Fruit fly (Drosophila melanogaster) whole organism, embryonic: ENCODE results near the gene CG15170.
A peak's percentile ranks its signal among the peaks of the same experiment; 100 is the strongest.

Experiments used
- Asciz ChIP-seq: fragments of 200-800 bp; sonication (Bioruptor generic); optimal IDR thresholded peaks from 2 replicates; lab custom pipeline; 2017; ENCODE audit warnings: missing biosample characterization, mild to moderate bottlenecking, missing genetic modification characterization, missing genetic modification reagents
- Atf3 ChIP-seq: fragments of 200-800 bp; sonication (Bioruptor generic); optimal IDR thresholded peaks from 3 replicates; lab custom pipeline; 2016; ENCODE audit warnings: missing biosample characterization, missing genetic modification characterization
- Bgb ChIP-seq: fragments of 200-800 bp; sonication (Bioruptor generic); IDR thresholded peaks from 2 replicates; pipeline ENCODE4 v1.3.6; 2022; ENCODE audit warnings: missing biosample characterization, missing genetic modification characterization; ENCODE audit not compliant: partially characterized antibody
- CG11456 ChIP-seq: fragments of 200-800 bp; sonication (Bioruptor generic); IDR thresholded peaks from 3 replicates; pipeline ENCODE4 v1.3.6; 2022; ENCODE audit warnings: missing biosample characterization, missing genetic modification characterization
- CG12391 ChIP-seq: fragments of 200-800 bp; sonication (Bioruptor generic); optimal IDR thresholded peaks from 3 replicates; lab custom pipeline; 2018; ENCODE audit warnings: missing biosample characterization, mild to moderate bottlenecking, missing genetic modification characterization, moderate library complexity
- CG12659 ChIP-seq: fragments of 200-800 bp; sonication (Bioruptor generic); optimal IDR thresholded peaks from 3 replicates; lab custom pipeline; 2017; ENCODE audit warnings: mild to moderate bottlenecking, missing biosample characterization, missing genetic modification reagents, missing genetic modification characterization
- CG13123 ChIP-seq: fragments of 200-800 bp; sonication (Bioruptor generic); optimal IDR thresholded peaks from 2 replicates; lab custom pipeline; 2016; ENCODE audit warnings: missing biosample characterization, missing genetic modification characterization
- CG13424 ChIP-seq: fragments of 200-800 bp; sonication (Bioruptor generic); optimal IDR thresholded peaks from 2 replicates; lab custom pipeline; 2019; ENCODE audit warnings: missing biosample characterization, mild to moderate bottlenecking, missing genetic modification characterization, moderate library complexity
- CG13894 ChIP-seq: fragments of 200-800 bp; sonication (Bioruptor generic); optimal IDR thresholded peaks from 3 replicates; lab custom pipeline; 2018; ENCODE audit warnings: missing biosample characterization, mild to moderate bottlenecking, missing genetic modification characterization, moderate library complexity
- CG14050 ChIP-seq: fragments of 200-800 bp; sonication (Bioruptor generic); IDR thresholded peaks from 3 replicates; pipeline ENCODE4 v1.3.6; 2022; ENCODE audit warnings: missing biosample characterization, missing genetic modification characterization
- CG14860 ChIP-seq: fragments of 200-800 bp; sonication (Bioruptor generic); IDR thresholded peaks from 3 replicates; pipeline ENCODE4 v1.3.6; 2022; ENCODE audit warnings: missing biosample characterization, missing genetic modification characterization; ENCODE audit not compliant: partially characterized antibody
- CG15011 ChIP-seq: fragments of 200-800 bp; sonication (Bioruptor generic); optimal IDR thresholded peaks from 3 replicates; lab custom pipeline; 2018; ENCODE audit warnings: missing biosample characterization, mild to moderate bottlenecking, missing genetic modification characterization
- CG15073 ChIP-seq: fragments of 200-800 bp; sonication (Bioruptor generic); optimal IDR thresholded peaks from 2 replicates; lab custom pipeline; 2016; ENCODE audit warnings: missing biosample characterization, missing genetic modification characterization
- CG1602 ChIP-seq: fragments of 200-800 bp; sonication (Bioruptor generic); optimal IDR thresholded peaks from 3 replicates; lab custom pipeline; 2016; ENCODE audit warnings: missing biosample characterization, missing genetic modification characterization
- CG16779 ChIP-seq: fragments of 200-800 bp; sonication (Bioruptor generic); IDR thresholded peaks from 2 replicates; pipeline ENCODE4 v1.3.6; 2022; ENCODE audit warnings: missing biosample characterization, missing genetic modification characterization
- CG16815 ChIP-seq: fragments of 200-800 bp; sonication (Bioruptor generic); optimal IDR thresholded peaks from 3 replicates; lab custom pipeline; 2017; ENCODE audit warnings: missing biosample characterization, mild to moderate bottlenecking, missing genetic modification characterization
- CG18476 ChIP-seq: fragments of 200-800 bp; sonication (Bioruptor generic); optimal IDR thresholded peaks from 2 replicates; lab custom pipeline; 2016; ENCODE audit warnings: missing biosample characterization, mild to moderate bottlenecking, missing genetic modification characterization
- CG3281 ChIP-seq: fragments of 200-800 bp; sonication (Bioruptor generic); optimal IDR thresholded peaks from 3 replicates; lab custom pipeline; 2017; ENCODE audit warnings: missing biosample characterization, mild to moderate bottlenecking, missing genetic modification characterization
- CG43689 ChIP-seq: fragments of 200-800 bp; sonication (Bioruptor generic); IDR thresholded peaks from 2 replicates; pipeline ENCODE4 v1.3.6; 2022; ENCODE audit warnings: missing biosample characterization, missing genetic modification characterization
- CG7839 ChIP-seq: fragments of 200-800 bp; sonication (Bioruptor generic); optimal IDR thresholded peaks from 3 replicates; lab custom pipeline; 2018; ENCODE audit warnings: missing biosample characterization, mild to moderate bottlenecking, missing genetic modification characterization, moderate library complexity
- CG9437 ChIP-seq: fragments of 200-800 bp; sonication (Bioruptor generic); optimal IDR thresholded peaks from 2 replicates; lab custom pipeline; 2018; ENCODE audit warnings: missing biosample characterization, mild to moderate bottlenecking, missing genetic modification characterization
- CoRest ChIP-seq: fragments of 200-800 bp; sonication (Bioruptor generic); optimal IDR thresholded peaks from 3 replicates; lab custom pipeline; 2018; ENCODE audit warnings: missing biosample characterization, mild to moderate bottlenecking, missing genetic modification characterization, moderate library complexity
- Doc3 ChIP-seq: fragments of 200-800 bp; sonication (Bioruptor generic); IDR thresholded peaks from 3 replicates; pipeline ENCODE4 v1.3.6; 2022; ENCODE audit warnings: missing biosample characterization, missing genetic modification characterization; ENCODE audit not compliant: partially characterized antibody
- E2f1 ChIP-seq: fragments of 200-800 bp; sonication (Bioruptor generic); IDR thresholded peaks from 2 replicates; pipeline ENCODE4 v1.3.6; 2022; ENCODE audit warnings: missing biosample characterization, missing genetic modification characterization
- Elba2 ChIP-seq: fragments of 200-800 bp; sonication (Bioruptor generic); optimal IDR thresholded peaks from 3 replicates; lab custom pipeline; 2016; ENCODE audit warnings: missing biosample characterization, missing genetic modification characterization
- Ets65A ChIP-seq: fragments of 200-800 bp; sonication (Bioruptor generic); peaks from one replicate; lab custom pipeline; 2016; ENCODE audit warnings: missing biosample characterization, missing genetic modification characterization
- H2.0 ChIP-seq: fragments of 200-800 bp; sonication (Bioruptor generic); IDR thresholded peaks from 2 replicates; pipeline ENCODE4 v1.3.6; 2022; ENCODE audit warnings: missing biosample characterization, missing genetic modification characterization
- Hr3 ChIP-seq: fragments of 200-800 bp; sonication (Bioruptor generic); optimal IDR thresholded peaks from 3 replicates; lab custom pipeline; 2016; ENCODE audit warnings: missing biosample characterization, missing genetic modification characterization
- MTF-1 ChIP-seq: fragments of 200-800 bp; sonication (Bioruptor generic); optimal IDR thresholded peaks from 2 replicates; lab custom pipeline; 2018; ENCODE audit warnings: missing biosample characterization, mild to moderate bottlenecking, missing genetic modification characterization, borderline replicate concordance
- Meics ChIP-seq: fragments of 200-800 bp; sonication (Bioruptor generic); optimal IDR thresholded peaks from 2 replicates; lab custom pipeline; 2017; ENCODE audit warnings: missing biosample characterization, mild to moderate bottlenecking, missing genetic modification characterization
- Oaz ChIP-seq: fragments of 200-800 bp; sonication (Bioruptor generic); IDR thresholded peaks from 2 replicates; pipeline ENCODE4 v1.3.6; 2022; ENCODE audit warnings: missing biosample characterization, missing genetic modification characterization
- Ptx1 ChIP-seq: fragments of 200-800 bp; sonication (Bioruptor generic); IDR thresholded peaks from 2 replicates; pipeline ENCODE4 v1.3.6; 2022; ENCODE audit warnings: missing biosample characterization, missing genetic modification characterization
- Sox100B ChIP-seq: fragments of 200-800 bp; sonication (Bioruptor generic); optimal IDR thresholded peaks from 3 replicates; lab custom pipeline; 2018; ENCODE audit warnings: missing biosample characterization, mild to moderate bottlenecking, missing genetic modification characterization
- Sry-β ChIP-seq: fragments of 200-800 bp; sonication (Bioruptor generic); optimal IDR thresholded peaks from 2 replicates; lab custom pipeline; 2018; ENCODE audit warnings: missing biosample characterization, mild to moderate bottlenecking, missing genetic modification characterization, moderate library complexity
- amos ChIP-seq: fragments of 200-800 bp; sonication (Bioruptor generic); IDR thresholded peaks from 2 replicates; pipeline ENCODE4 v1.3.6; 2022; ENCODE audit warnings: missing biosample characterization, missing genetic modification characterization; ENCODE audit not compliant: partially characterized antibody
- chm ChIP-seq: fragments of 200-800 bp; sonication (Bioruptor generic); IDR thresholded peaks from 2 replicates; pipeline ENCODE4 v1.3.6; 2022; ENCODE audit warnings: missing biosample characterization, missing genetic modification characterization
- fd64A ChIP-seq: fragments of 200-800 bp; sonication (Bioruptor generic); optimal IDR thresholded peaks from 3 replicates; lab custom pipeline; 2018; ENCODE audit warnings: missing biosample characterization, mild to moderate bottlenecking, missing genetic modification characterization
- gem ChIP-seq: fragments of 200-800 bp; sonication (Bioruptor generic); optimal IDR thresholded peaks from 2 replicates; lab custom pipeline; 2019; ENCODE audit warnings: missing biosample characterization, mild to moderate bottlenecking, missing genetic modification characterization, moderate library complexity
- grau ChIP-seq: fragments of 200-800 bp; optimal IDR thresholded peaks from 3 replicates; lab custom pipeline; 2019; ENCODE audit warnings: missing biosample characterization, mild to moderate bottlenecking, missing genetic modification characterization, moderate library complexity
- ham ChIP-seq: fragments of 200-800 bp; sonication (Bioruptor generic); IDR thresholded peaks from 2 replicates; pipeline ENCODE4 v1.3.6; 2022; ENCODE audit warnings: missing biosample characterization, missing genetic modification characterization
- her ChIP-seq: fragments of 200-800 bp; sonication (Bioruptor generic); optimal IDR thresholded peaks from 2 replicates; lab custom pipeline; 2016; ENCODE audit warnings: missing biosample characterization, missing genetic modification characterization
- knrl ChIP-seq: fragments of 200-800 bp; sonication (Bioruptor generic); IDR thresholded peaks from 3 replicates; pipeline ENCODE4 v1.3.6; 2022; ENCODE audit warnings: missing biosample characterization, missing genetic modification characterization; ENCODE audit not compliant: partially characterized antibody
- lab ChIP-seq: fragments of 200-800 bp; sonication (Bioruptor generic); optimal IDR thresholded peaks from 3 replicates; lab custom pipeline; 2017; ENCODE audit warnings: missing biosample characterization, missing genetic modification characterization, mild to moderate bottlenecking, moderate library complexity, missing genetic modification reagents
- lmd ChIP-seq: fragments of 200-800 bp; sonication (Bioruptor generic); IDR thresholded peaks from 2 replicates; pipeline ENCODE4 v1.3.6; 2022; ENCODE audit warnings: missing biosample characterization, missing genetic modification characterization
- odd ChIP-seq: fragments of 200-800 bp; sonication (Bioruptor generic); optimal IDR thresholded peaks from 2 replicates; lab custom pipeline; 2017; ENCODE audit warnings: missing biosample characterization, mild to moderate bottlenecking, missing genetic modification characterization
- pho ChIP-seq: fragments of 200-800 bp; sonication (Bioruptor generic); optimal IDR thresholded peaks from 2 replicates; lab custom pipeline; 2016; ENCODE audit warnings: missing biosample characterization, missing genetic modification characterization
- pita ChIP-seq: fragments of 200-800 bp; sonication (Bioruptor generic); optimal IDR thresholded peaks from 2 replicates; lab custom pipeline; 2017; ENCODE audit warnings: missing biosample characterization, mild to moderate bottlenecking, missing genetic modification characterization
- rib ChIP-seq: fragments of 200-800 bp; sonication (Bioruptor generic); IDR thresholded peaks from 2 replicates; pipeline ENCODE4 v1.3.6; 2022; ENCODE audit warnings: missing biosample characterization, missing genetic modification characterization
- run ChIP-seq: fragments of 200-800 bp; sonication (Bioruptor generic); optimal IDR thresholded peaks from 3 replicates; lab custom pipeline; 2018; ENCODE audit warnings: missing biosample characterization, mild to moderate bottlenecking, missing genetic modification characterization
- tgo ChIP-seq: fragments of 200-800 bp; sonication (Bioruptor generic); IDR thresholded peaks from 3 replicates; pipeline ENCODE4 v1.3.6; 2022; ENCODE audit warnings: missing biosample characterization, missing genetic modification characterization
- ttk ChIP-seq: fragments of 200-800 bp; sonication (Bioruptor generic); IDR thresholded peaks from 2 replicates; pipeline ENCODE4 v2.1.2; 2022; ENCODE audit warnings: missing biosample characterization, missing genetic modification characterization

CG15170 gene

DNA sequence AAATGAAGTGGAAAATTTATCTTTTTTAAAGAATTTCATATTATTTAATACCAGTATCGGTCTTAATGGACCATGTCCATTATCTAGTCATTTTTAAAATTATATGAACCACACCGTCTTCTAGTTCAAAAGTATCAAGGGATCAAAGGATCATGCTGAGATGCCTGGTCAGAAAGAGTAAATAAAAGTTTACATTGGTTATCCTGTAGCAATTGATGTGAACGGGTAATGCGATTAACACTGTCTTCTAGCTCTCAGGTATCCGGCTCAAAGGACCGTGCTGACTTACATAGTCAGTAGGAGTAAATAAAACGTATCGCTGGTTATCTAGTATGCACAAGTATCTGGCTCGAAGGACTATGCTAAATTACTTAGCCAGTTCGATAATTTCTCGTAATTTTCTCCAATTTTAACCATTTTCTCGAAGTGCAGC is 29.1 kb upstream of the CG15170 start (continued):
- TF ChIP-seq lmd (GFP tag; lab: Robert Waterston, UW) (0 out of 2 replicates have a peak, but pooled peaks have one; percentile 3), CG1602 (GFP tag; lab: Kevin White, UChicago) (no peak), Atf3 (no peak), odd (GFP tag; lab: Kevin White, UChicago) (peak; percentile 43), her (no peak), Elba2 (no peak), CG13894 (tag; lab: Kevin White, UChicago) (no peak), CG12391 (tag; lab: Kevin White, UChicago) (peak; percentile 7), Hr3 (GFP tag; lab: Kevin White, UChicago) (peak; percentile 12), Meics (GFP tag; lab: Kevin White, UChicago) (peak; percentile 73), knrl (GFP tag; lab: Robert Waterston, UW) (no peak), Ets65A (peak; percentile 53), CG15011 (GFP tag; lab: Kevin White, UChicago) (peak; percentile 10), Bgb (GFP tag; lab: Robert Waterston, UW) (no peak), CG3281 (GFP tag; lab: Kevin White, UChicago) (peak; percentile 45), CG12659 (GFP tag; lab: Kevin White, UChicago) (peak; percentile 31), CG18476 (peak; percentile 6), Doc3 (GFP tag; lab: Robert Waterston, UW) (no peak), ttk (GFP tag; lab: Robert Waterston, UW) (no peak), Oaz (GFP tag; lab: Robert Waterston, UW) (no peak), CG7839 (peak; percentile 38), CG14860 (no peak), grau (tag; lab: Kevin White, UChicago) (peak; percentile 27), CG11456 (GFP tag; lab: Robert Waterston, UW) (no peak), CG43689 (no peak), pho (GFP tag; lab: Kevin White, UChicago) (peak; percentile 37), chm (GFP tag; lab: Robert Waterston, UW) (no peak), Asciz (GFP tag; lab: Kevin White, UChicago) (peak; percentile 5), CG9437 (GFP tag; lab: Kevin White, UChicago) (peak; percentile 47), lab (GFP tag; lab: Kevin White, UChicago) (peak; percentile 33), run (tag; lab: Kevin White, UChicago) (no peak), fd64A (GFP tag; lab: Kevin White, UChicago) (no peak), CG13424 (tag; lab: Kevin White, UChicago) (peak; percentile 43), CG13123 (GFP tag; lab: Kevin White, UChicago) (no peak), rib (GFP tag; lab: Robert Waterston, UW) (no peak), H2.0 (GFP tag; lab: Robert Waterston, UW) (no peak), amos (GFP tag; lab: Robert Waterston, UW) (no peak), E2f1 (GFP tag; lab: Robert Waterston, UW) (no peak), CG14050 (GFP tag; lab: Robert Waterston, UW) (no peak), MTF-1 (GFP tag; lab: Kevin White, UChicago) (no peak), Sry-β (GFP tag; lab: Kevin White, UChicago) (no peak), pita (GFP tag; lab: Kevin White, UChicago) (no peak), Ptx1 (peak; percentile 44; the same call in 1 of the 2 replicates), Sox100B (GFP tag; lab: Kevin White, UChicago) (peak; percentile 62), CoRest (peak; percentile 61), gem (tag; lab: Kevin White, UChicago) (peak; percentile 51), tgo (GFP tag; lab: Robert Waterston, UW) (no peak), ham (GFP tag; lab: Robert Waterston, UW) (no peak), CG16815 (GFP tag; lab: Kevin White, UChicago) (peak; percentile 7), CG15073 (GFP tag; lab: Kevin White, UChicago) (no peak), CG16779 (GFP tag; lab: Robert Waterston, UW) (no peak)
